Worm (Caenorhabditis elegans) whole organism, L4/young adult: ENCODE results near the gene Y38H8A.4.

ENCODE experiments used
- W03F9.2 ChIP-seq: fragments of 150-350 bp; optimal IDR thresholded peaks from 2 replicates; lab custom pipeline; 2014; ENCODE audit warnings: missing biosample characterization, missing genetic modification characterization
- dao-5 ChIP-seq: sonication (generic microtip); optimal IDR thresholded peaks from 2 replicates; lab custom pipeline; 2016; ENCODE audit warnings: missing genotype, missing genetic modification characterization, moderate library complexity, missing compliant biosample characterization
- him-1 ChIP-seq: sonication (generic microtip); optimal IDR thresholded peaks from 2 replicates; lab custom pipeline; 2016; ENCODE audit warnings: missing genotype, missing genetic modification reagents, missing genetic modification characterization, missing compliant biosample characterization

- TF ChIP-seq him-1 (tag; lab: Kevin White, UChicago) = no peak
- TF ChIP-seq W03F9.2 (tag; lab: Kevin White, UChicago) = no peak
- TF ChIP-seq dao-5 (tag; lab: Kevin White, UChicago) = no peak
Observed at ce11 chrIV:13445275-13445674, 26.9 kb downstream of the Y38H8A.4 start, which contains the start of gene mam-3.
